Fruit fly (Drosophila melanogaster): ENCODE measurements around the gene spn-A.

spn-A gene

DNA sequence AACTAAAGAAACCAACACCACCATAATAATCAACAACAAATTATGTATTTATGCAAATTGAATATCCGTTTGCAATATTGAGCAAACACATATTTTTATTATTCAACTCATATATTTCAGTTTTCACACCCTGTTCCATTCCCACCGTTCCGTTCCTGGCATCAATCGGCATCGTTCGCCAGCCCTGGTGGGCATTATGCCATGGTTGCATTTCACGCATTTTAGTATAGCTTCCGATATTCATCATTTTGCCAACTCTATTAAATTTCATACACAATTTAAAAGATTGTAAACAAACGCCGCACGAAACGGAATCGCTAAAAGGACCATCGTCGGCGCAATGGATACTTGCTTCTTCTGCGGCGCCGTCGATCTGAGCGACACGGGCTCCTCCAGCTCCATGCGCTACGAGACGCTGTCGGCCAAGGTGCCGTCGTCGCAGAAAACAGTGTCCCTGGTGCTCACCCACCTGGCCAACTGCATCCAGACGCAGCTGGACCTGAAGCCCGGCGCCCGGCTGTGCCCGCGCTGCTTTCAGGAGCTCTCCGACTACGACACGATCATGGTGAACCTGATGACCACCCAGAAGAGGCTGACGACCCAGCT lies 12.6 kb downstream of the spn-A start, which contains the start of gene Sry-delta (continued):
- TF ChIP-seq CG15479 (GFP tag; optimal IDR thresholded peaks at IDR 0.05) (no peak), pnt (GFP tag; optimal IDR thresholded peaks at IDR 0.05) (peak; percentile 86), Mad (GFP tag; optimal IDR thresholded peaks at IDR 0.05) (peak; percentile 73), Drgx (GFP tag; IDR thresholded peaks at IDR 0.05) (peak; percentile 55; the same call in 1 of the 2 replicates), E2f2 (GFP tag; IDR thresholded peaks at IDR 0.05) (peak; percentile 73), CG10366 (GFP tag; IDR thresholded peaks at IDR 0.05) (peak; percentile 70), z (GFP tag; IDR thresholded peaks at IDR 0.05) (no peak), zen2 (GFP tag; IDR thresholded peaks at IDR 0.05; ENCODE audit: partially characterized antibody) (no peak; the same call in 2 of the 3 replicates), YL-1 (GFP tag; optimal IDR thresholded peaks at IDR 0.05) (peak; percentile 98), CG6813 (GFP tag; optimal IDR thresholded peaks at IDR 0.05) (peak; percentile 26), Doc3 (GFP tag; IDR thresholded peaks at IDR 0.05; ENCODE audit: partially characterized antibody) (peak; percentile 65; the same call in 2 of the 3 replicates), CG30431 (GFP tag; optimal IDR thresholded peaks at IDR 0.05) (peak; percentile 16), Lpt (GFP tag; optimal IDR thresholded peaks at IDR 0.05) (no peak), br (optimal IDR thresholded peaks at IDR 0.05) (no peak), CG1647 (GFP tag; optimal IDR thresholded peaks at IDR 0.05) (peak; percentile 91), Tbp (GFP tag; optimal IDR thresholded peaks at IDR 0.05) (peak; percentile 47), Xrp1 (GFP tag; IDR thresholded peaks at IDR 0.05) (peak; percentile 68; the same call in 1 of the 2 replicates), CG6765 (GFP tag; optimal IDR thresholded peaks at IDR 0.05) (peak; percentile 40), CG17829 (tag; optimal IDR thresholded peaks at IDR 0.05) (peak; percentile 84), MTF-1 (GFP tag; optimal IDR thresholded peaks at IDR 0.05; ENCODE audit: borderline replicate concordance) (peak; percentile 51), Med (GFP tag) (peak; percentile 99), CG11560 (tag; IDR thresholded peaks at IDR 0.05) (0 out of 3 replicates have a peak, but pooled peaks have one; percentile 28), inv (GFP tag; IDR thresholded peaks at IDR 0.05; ENCODE audit: partially characterized antibody) (peak; percentile 66; the same call in 1 of the 2 replicates), unpg (GFP tag; optimal IDR thresholded peaks at IDR 0.05) (peak; percentile 68), odd (GFP tag; optimal IDR thresholded peaks at IDR 0.05) (no peak), gsb (GFP tag; IDR thresholded peaks at IDR 0.05) (0 out of 2 replicates have a peak, but pooled peaks have one; percentile 8), btn (GFP tag; optimal IDR thresholded peaks at IDR 0.05) (peak; percentile 38), Doc2 (GFP tag; IDR thresholded peaks at IDR 0.05) (no peak), CG13424 (tag; optimal IDR thresholded peaks at IDR 0.05) (peak; percentile 72), CG10959 (GFP tag; IDR thresholded peaks at IDR 0.05) (no peak), vvl (GFP tag; IDR thresholded peaks at IDR 0.05) (peak; percentile 90), sr (GFP tag; IDR thresholded peaks at IDR 0.05) (peak; percentile 59; the same call in 2 of the 3 replicates), dpn (GFP tag; optimal IDR thresholded peaks at IDR 0.05) (peak; percentile 88 to 93), zfh1 (GFP tag; IDR thresholded peaks at IDR 0.05) (peak; percentile 73; the same call in 2 of the 3 replicates), vfl (GFP tag; optimal IDR thresholded peaks at IDR 0.05) (peak; percentile 92), CG33557 (GFP tag; optimal IDR thresholded peaks at IDR 0.05) (peak; percentile 52), bcd (GFP tag; optimal IDR thresholded peaks at IDR 0.05) (no peak), Ada2b (GFP tag; IDR thresholded peaks at IDR 0.05) (peak; percentile 77), CG11695 (GFP tag; IDR thresholded peaks at IDR 0.05) (peak; percentile 36; the same call in 1 of the 3 replicates), CG9932 (GFP tag; IDR thresholded peaks at IDR 0.05) (peak; percentile 96), repo (GFP tag; optimal IDR thresholded peaks at IDR 0.05) (peak; percentile 79), pb (GFP tag; optimal IDR thresholded peaks at IDR 0.05) (no peak), CG32767 (GFP tag; IDR thresholded peaks at IDR 0.05) (peak; percentile 71), bbx (GFP tag; IDR thresholded peaks at IDR 0.05; ENCODE audit: partially characterized antibody) (peak; percentile 77), CG31441 (GFP tag; IDR thresholded peaks at IDR 0.05) (no peak; the same call in 1 of the 2 replicates), sim (GFP tag; IDR thresholded peaks at IDR 0.05) (no peak), grn (GFP tag; optimal IDR thresholded peaks at IDR 0.05) (no peak), CG11456 (GFP tag; IDR thresholded peaks at IDR 0.05) (peak; percentile 94), Hr51 (GFP tag; optimal IDR thresholded peaks at IDR 0.05) (peak in 1 of 2 experiments; percentile 88), knrl (GFP tag; IDR thresholded peaks at IDR 0.05; ENCODE audit: partially characterized antibody) (peak; percentile 79)
